Fruit fly (Drosophila melanogaster) whole organism, adult: Measurements from ENCODE around the gene Arp3.
A peak's percentile ranks its signal among the peaks of the same experiment; 100 is the strongest.

ENCODE experiments used
- CG11617 ChIP-seq: fragments of 200-800 bp; sonication (Bioruptor generic); optimal IDR thresholded peaks from 2 replicates; lab custom pipeline; 2017; ENCODE audit warnings: mild to moderate bottlenecking, missing biosample characterization, missing genetic modification reagents, missing genetic modification characterization
- CG12768 ChIP-seq: fragments of 200-800 bp; sonication (Bioruptor generic); optimal IDR thresholded peaks from 2 replicates; lab custom pipeline; 2017; ENCODE audit warnings: missing biosample characterization, missing genetic modification characterization, mild to moderate bottlenecking, moderate library complexity, missing genetic modification reagents
- CG14711 ChIP-seq: fragments of 200-800 bp; sonication (Bioruptor generic); optimal IDR thresholded peaks from 2 replicates; lab custom pipeline; 2018; ENCODE audit warnings: missing biosample characterization, mild to moderate bottlenecking, missing genetic modification characterization, moderate library complexity
- CG1620 ChIP-seq: fragments of 200-800 bp; sonication (Bioruptor generic); optimal IDR thresholded peaks from 2 replicates; lab custom pipeline; 2016; ENCODE audit warnings: missing biosample characterization, missing genetic modification characterization
- CG33017 ChIP-seq: fragments of 200-800 bp; sonication (Bioruptor generic); optimal IDR thresholded peaks from 2 replicates; lab custom pipeline; 2018; ENCODE audit warnings: missing biosample characterization, mild to moderate bottlenecking, missing genetic modification characterization, moderate library complexity
- CG5204 ChIP-seq: fragments of 200-800 bp; sonication (Bioruptor generic); optimal IDR thresholded peaks from 2 replicates; lab custom pipeline; 2016; ENCODE audit warnings: missing biosample characterization, missing genetic modification characterization
- CG7045 ChIP-seq: fragments of 200-800 bp; sonication (Bioruptor generic); optimal IDR thresholded peaks from 2 replicates; lab custom pipeline; 2017; ENCODE audit warnings: missing biosample characterization, mild to moderate bottlenecking, missing genetic modification characterization
- CG7101 ChIP-seq: fragments of 200-800 bp; sonication (Bioruptor generic); optimal IDR thresholded peaks from 2 replicates; lab custom pipeline; 2018; ENCODE audit warnings: missing biosample characterization, mild to moderate bottlenecking, missing genetic modification characterization, moderate library complexity
- Clk ChIP-seq: fragments of 200-800 bp; sonication (Bioruptor generic); optimal IDR thresholded peaks from 2 replicates; lab custom pipeline; 2017; ENCODE audit warnings: missing biosample characterization, missing genetic modification characterization
- Crg-1 ChIP-seq: fragments of 200-800 bp; sonication (Bioruptor generic); optimal IDR thresholded peaks from 2 replicates; lab custom pipeline; 2016; ENCODE audit warnings: missing biosample characterization, missing genetic modification characterization
- Hr96 ChIP-seq: fragments of 200-800 bp; sonication (Bioruptor generic); optimal IDR thresholded peaks from 2 replicates; lab custom pipeline; 2016; ENCODE audit warnings: missing biosample characterization, missing genetic modification characterization
- Mnt ChIP-seq: fragments of 200-800 bp; sonication (Bioruptor generic); optimal IDR thresholded peaks from 2 replicates; lab custom pipeline; 2016; ENCODE audit warnings: missing biosample characterization, mild to moderate bottlenecking, missing genetic modification characterization
- bab1 ChIP-seq: fragments of 200-800 bp; sonication (Bioruptor generic); optimal IDR thresholded peaks from 3 replicates; lab custom pipeline; 2019; ENCODE audit warnings: missing biosample characterization, mild to moderate bottlenecking, missing genetic modification characterization, moderate library complexity
- cic ChIP-seq: fragments of 200-800 bp; sonication (Bioruptor generic); optimal IDR thresholded peaks from 2 replicates; lab custom pipeline; 2017; ENCODE audit warnings: missing biosample characterization, mild to moderate bottlenecking, missing genetic modification characterization, moderate library complexity
- cnc ChIP-seq, 2 experiments: fragments of >200 bp; optimal IDR thresholded peaks; 2 replicates each; lab custom pipeline; 2017
- kay ChIP-seq: fragments of 200-800 bp; sonication (Bioruptor generic); peaks from one replicate; lab custom pipeline; 2016; ENCODE audit warnings: missing biosample characterization, missing genetic modification characterization, borderline replicate concordance
- pad ChIP-seq: fragments of 200-800 bp; sonication (Bioruptor generic); optimal IDR thresholded peaks from 3 replicates; lab custom pipeline; 2017; ENCODE audit warnings: missing biosample characterization, missing genetic modification characterization, mild to moderate bottlenecking, moderate library complexity, missing genetic modification reagents
- tj ChIP-seq: fragments of 200-800 bp; sonication (Bioruptor generic); optimal IDR thresholded peaks from 3 replicates; lab custom pipeline; 2017; ENCODE audit warnings: missing biosample characterization, mild to moderate bottlenecking, missing genetic modification characterization, moderate library complexity
- toe ChIP-seq: fragments of 200-800 bp; sonication (Bioruptor generic); optimal IDR thresholded peaks from 2 replicates; lab custom pipeline; 2016; ENCODE audit warnings: missing biosample characterization, missing genetic modification characterization

Arp3 gene

dm6 chr3L:8073370-8073769 lies 42.3 kb downstream of the Arp3 start:
- TF ChIP-seq cnc (optimal IDR thresholded peaks at IDR 0.05; lab: Kevin White, UChicago) (no peak), CG12768 (GFP tag; lab: Kevin White, UChicago) (no peak), toe (GFP tag; lab: Kevin White, UChicago) (no peak), Crg-1 (GFP tag; lab: Kevin White, UChicago) (no peak), bab1 (GFP tag; lab: Kevin White, UChicago) (no peak)

dm6 chr3L:8072720-8073119 lies 43.0 kb downstream of the Arp3 start:
- peak; percentile 70 for TF ChIP-seq kay (GFP tag; lab: Kevin White, UChicago)
- TF ChIP-seq cnc (optimal IDR thresholded peaks at IDR 0.05; lab: Kevin White, UChicago): no peak
- no peak for TF ChIP-seq cic
- peak; percentile 47 for TF ChIP-seq CG14711 (tag; lab: Kevin White, UChicago)
- TF ChIP-seq toe (GFP tag; lab: Kevin White, UChicago): no peak
- TF ChIP-seq tj (GFP tag; lab: Kevin White, UChicago): no peak
- peak; percentile 15 for TF ChIP-seq CG12768 (GFP tag; lab: Kevin White, UChicago)
- TF ChIP-seq Hr96 (GFP tag; lab: Kevin White, UChicago): no peak
- TF ChIP-seq CG7045: peak; percentile 6
- TF ChIP-seq CG11617 (GFP tag; lab: Kevin White, UChicago): no peak
- TF ChIP-seq CG7101: peak; percentile 15

dm6 chr3L:8071693-8072260 lies 43.9 kb downstream of the Arp3 start:
- TF ChIP-seq bab1 (GFP tag; lab: Kevin White, UChicago) (no peak), CG1620 (GFP tag; lab: Kevin White, UChicago) (no peak), CG11617 (GFP tag; lab: Kevin White, UChicago) (no peak), Hr96 (GFP tag; lab: Kevin White, UChicago) (no peak), CG14711 (tag; lab: Kevin White, UChicago) (no peak), cnc (optimal IDR thresholded peaks at IDR 0.05; lab: Kevin White, UChicago) (no peak), Mnt (GFP tag; lab: Kevin White, UChicago) (no peak), CG33017 (tag; lab: Kevin White, UChicago) (no peak), CG7045 (no peak), pad (GFP tag; lab: Kevin White, UChicago) (no peak), cic (no peak), toe (GFP tag; lab: Kevin White, UChicago) (no peak), Crg-1 (GFP tag; lab: Kevin White, UChicago) (no peak), CG7101 (no peak), tj (GFP tag; lab: Kevin White, UChicago) (no peak), CG5204 (no peak), CG12768 (GFP tag; lab: Kevin White, UChicago) (no peak), Clk (no peak)

DNA sequence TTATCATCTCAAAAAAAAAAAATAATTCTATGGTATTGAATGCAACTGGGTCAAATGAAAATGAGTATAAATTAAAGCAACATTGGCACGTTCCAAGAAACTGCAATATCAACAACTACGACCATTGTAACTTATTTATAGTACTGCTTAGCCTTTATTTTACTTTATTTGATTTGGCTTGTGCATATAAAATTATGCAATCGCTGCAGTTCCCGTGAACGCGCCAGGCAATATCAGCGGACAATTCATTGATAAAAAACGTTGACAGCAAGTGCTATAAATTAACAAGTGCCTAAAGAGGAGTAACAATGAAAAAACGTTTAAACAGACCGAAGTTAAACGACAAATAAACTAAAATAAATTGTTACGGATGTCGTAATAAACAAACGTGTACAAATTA lies 44.5 kb downstream of the Arp3 start:
- TF ChIP-seq CG14711 (tag; lab: Kevin White, UChicago) (no peak), toe (GFP tag; lab: Kevin White, UChicago) (no peak), CG7045 (no peak), cic (peak; percentile 94), CG33017 (tag; lab: Kevin White, UChicago) (no peak), CG11617 (GFP tag; lab: Kevin White, UChicago) (no peak), tj (GFP tag; lab: Kevin White, UChicago) (peak; percentile 92), CG12768 (GFP tag; lab: Kevin White, UChicago) (peak; percentile 13), bab1 (GFP tag; lab: Kevin White, UChicago) (no peak)

DNA sequence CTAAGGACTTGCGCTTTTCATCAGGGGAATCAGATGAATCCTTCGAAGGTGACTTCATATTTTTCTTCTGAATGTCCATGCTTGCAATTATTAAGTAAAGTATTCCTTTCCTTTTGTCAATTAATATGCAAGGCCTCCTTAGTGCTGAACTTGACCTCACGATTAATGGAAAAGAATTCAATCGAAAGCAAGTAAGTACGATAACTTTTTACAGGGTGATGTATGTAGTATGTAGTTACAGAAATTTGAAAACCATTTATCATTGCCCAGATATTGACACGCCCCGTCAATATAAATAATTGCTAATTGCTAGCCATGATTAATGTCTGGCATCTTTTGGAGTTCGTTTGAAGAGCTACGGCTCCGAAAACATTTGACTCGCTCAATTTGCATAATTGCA lies 45.8 kb downstream of the Arp3 start, which contains the start of gene CG42591:
TSS of gene CG42591 (minus strand) at position 101 of the 400 bp plus-strand sequence.
- TF ChIP-seq Mnt (GFP tag; lab: Kevin White, UChicago) (no peak), Clk (no peak)

- no peak for TF ChIP-seq tj (GFP tag; lab: Kevin White, UChicago)
- no peak for TF ChIP-seq CG33017 (tag; lab: Kevin White, UChicago)
- no peak for TF ChIP-seq cnc (optimal IDR thresholded peaks at IDR 0.05; lab: Kevin White, UChicago)
- no peak for TF ChIP-seq bab1 (GFP tag; lab: Kevin White, UChicago)
- TF ChIP-seq CG12768 (GFP tag; lab: Kevin White, UChicago): no peak
- no peak for TF ChIP-seq Clk
- TF ChIP-seq CG11617 (GFP tag; lab: Kevin White, UChicago): no peak
- no peak for TF ChIP-seq CG14711 (tag; lab: Kevin White, UChicago)
These were observed 46.5 kb downstream of the Arp3 start, which contains the start of gene CG42590 for dm6 chr3L:8069167-8069566. CG42590 (minus strand) TSS chr3L:8069267.

- TF ChIP-seq tj (GFP tag; lab: Kevin White, UChicago) (no peak), CG7045 (no peak), pad (GFP tag; lab: Kevin White, UChicago) (no peak)
These were observed 47.6 kb downstream of the Arp3 start for dm6 chr3L:8068061-8068460.

DNA sequence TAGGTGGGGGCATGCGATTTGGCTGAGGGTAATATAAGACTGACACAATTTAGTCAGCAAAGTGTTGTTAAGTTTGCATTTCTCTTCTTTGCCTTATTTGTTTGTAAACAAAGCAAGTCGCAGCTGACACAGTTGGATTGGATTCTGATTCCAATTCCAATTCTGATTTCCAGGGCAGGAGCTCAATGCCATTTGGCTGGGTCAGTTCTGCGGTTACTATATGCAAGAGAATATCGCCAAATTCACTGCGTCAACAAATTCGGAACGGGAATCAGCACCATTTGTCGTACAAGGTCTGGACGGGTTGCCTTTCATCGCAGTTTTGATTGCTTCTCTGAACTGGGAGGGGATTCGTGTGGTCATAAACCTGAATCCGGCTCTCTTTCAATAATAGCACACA lies 48.2 kb downstream of the Arp3 start:
- TF ChIP-seq CG14711 (tag; lab: Kevin White, UChicago) (no peak), tj (GFP tag; lab: Kevin White, UChicago) (peak; percentile 91), CG12768 (GFP tag; lab: Kevin White, UChicago) (peak; percentile 26)
